Worm (Caenorhabditis elegans) whole organism, L3 larva: ENCODE measurements around the gene ostf-4.
A peak's percentile ranks its signal among the peaks of the same experiment; 100 is the strongest.

Experiments
- R02D3.7 ChIP-seq: fragments of 150-350 bp; optimal IDR thresholded peaks from 2 replicates; lab custom pipeline; 2014; ENCODE audit warnings: missing biosample characterization, missing genetic modification characterization
- ZK546.5 ChIP-seq: sonication (generic microtip); optimal IDR thresholded peaks from 2 replicates; lab custom pipeline; 2017; ENCODE audit warnings: missing biosample characterization, missing genetic modification characterization
- aly-2 ChIP-seq: fragments of 150-350 bp; optimal IDR thresholded peaks from 2 replicates; lab custom pipeline; 2014; ENCODE audit warnings: missing biosample characterization, missing genetic modification characterization
- ceh-28 ChIP-seq: fragments of 150-350 bp; optimal IDR thresholded peaks from 2 replicates; lab custom pipeline; 2014; ENCODE audit warnings: missing biosample characterization, missing genetic modification reagents, missing genetic modification characterization
- daf-12 ChIP-seq: fragments of 150-350 bp; optimal IDR thresholded peaks from 2 replicates; lab custom pipeline; 2014; ENCODE audit warnings: missing biosample characterization, missing genetic modification reagents, missing genetic modification characterization
- egl-27 ChIP-seq: sonication (generic microtip); optimal IDR thresholded peaks from 4 replicates; lab custom pipeline; 2017; ENCODE audit warnings: missing biosample characterization, missing genetic modification reagents, missing genetic modification characterization
- egl-5 ChIP-seq: fragments of 150-350 bp; optimal IDR thresholded peaks from 2 replicates; lab custom pipeline; 2017; ENCODE audit warnings: missing biosample characterization, missing genetic modification reagents, missing genetic modification characterization, inconsistent platforms
- elt-1 ChIP-seq: fragments of 150-350 bp; optimal IDR thresholded peaks from 2 replicates; lab custom pipeline; 2014; ENCODE audit warnings: missing biosample characterization, missing genetic modification characterization
- elt-2 ChIP-seq: sonication (generic microtip); optimal IDR thresholded peaks from 2 replicates; lab custom pipeline; 2016; ENCODE audit warnings: missing genetic modification reagents, mild to moderate bottlenecking, missing genetic modification characterization, missing compliant biosample characterization
- elt-3 ChIP-seq, 3 experiments: fragments of 150-350 bp in 1 of 3; sonication (generic microtip) in 2 of 3; optimal IDR thresholded peaks; 2 replicates in 2 of 3; 4 replicates in 1 of 3; lab custom pipeline; 2014 to 2017; ENCODE audit warnings: missing biosample characterization in 3 of 3, missing genetic modification characterization in 3 of 3
- eor-1 ChIP-seq, 2 experiments: fragments of 150-350 bp; optimal IDR thresholded peaks; 2 replicates each; lab custom pipeline; 2014 to 2018; ENCODE audit warnings: missing biosample characterization in 2 of 2, missing genetic modification characterization in 2 of 2
- fos-1 ChIP-seq: fragments of 150-350 bp; optimal IDR thresholded peaks from 2 replicates; lab custom pipeline; 2014; ENCODE audit warnings: missing biosample characterization, missing genetic modification characterization
- hmg-11 ChIP-seq: sonication (generic microtip); optimal IDR thresholded peaks from 2 replicates; lab custom pipeline; 2016; ENCODE audit warnings: missing genetic modification characterization, missing compliant biosample characterization
- jun-1 ChIP-seq: fragments of 150-350 bp; optimal IDR thresholded peaks from 2 replicates; lab custom pipeline; 2014; ENCODE audit warnings: missing biosample characterization, missing genetic modification reagents, missing genetic modification characterization
- lin-15B ChIP-seq: fragments of 150-350 bp; optimal IDR thresholded peaks from 2 replicates; lab custom pipeline; 2014; ENCODE audit warnings: missing biosample characterization, missing genetic modification characterization
- lsy-12 ChIP-seq: sonication (generic microtip); optimal IDR thresholded peaks from 2 replicates; lab custom pipeline; 2016; ENCODE audit warnings: mild to moderate bottlenecking, missing genetic modification characterization, missing compliant biosample characterization
- nfya-1 ChIP-seq: sonication (generic microtip); optimal IDR thresholded peaks from 2 replicates; lab custom pipeline; 2017; ENCODE audit warnings: missing genetic modification characterization, mild to moderate bottlenecking, missing compliant biosample characterization, antibody characterized with exemption, moderate library complexity; ENCODE audit not compliant: insufficient read depth
- nhr-12 ChIP-seq: fragments of 150-350 bp; optimal IDR thresholded peaks from 2 replicates; lab custom pipeline; 2014; ENCODE audit warnings: missing biosample characterization, missing genetic modification characterization
- nhr-23 ChIP-seq: fragments of 150-350 bp; optimal IDR thresholded peaks from 2 replicates; lab custom pipeline; 2014; ENCODE audit warnings: missing biosample characterization, missing genetic modification reagents, missing genetic modification characterization
- nhr-25 ChIP-seq: sonication (generic microtip); optimal IDR thresholded peaks from 2 replicates; lab custom pipeline; 2017; ENCODE audit warnings: missing biosample characterization, missing genetic modification characterization
- nhr-28 ChIP-seq: fragments of 150-350 bp; optimal IDR thresholded peaks from 2 replicates; lab custom pipeline; 2014; ENCODE audit warnings: missing biosample characterization, missing genetic modification characterization
- nhr-67 ChIP-seq: fragments of 150-350 bp; optimal IDR thresholded peaks from 2 replicates; lab custom pipeline; 2014; ENCODE audit warnings: missing biosample characterization, missing genetic modification characterization
- nhr-76 ChIP-seq: fragments of 150-350 bp; sonication (generic microtip); optimal IDR thresholded peaks from 5 replicates; lab custom pipeline; 2014; ENCODE audit warnings: missing biosample characterization, missing genetic modification characterization
- nhr-77 ChIP-seq: fragments of 150-350 bp; optimal IDR thresholded peaks from 2 replicates; lab custom pipeline; 2014; ENCODE audit warnings: missing biosample characterization, missing genetic modification characterization
- pha-4 ChIP-seq: fragments of 150-350 bp; optimal IDR thresholded peaks from 2 replicates; lab custom pipeline; 2014; ENCODE audit warnings: missing biosample characterization, missing genetic modification reagents, missing genetic modification characterization
- pqm-1 ChIP-seq: fragments of 150-350 bp; optimal IDR thresholded peaks from 2 replicates; lab custom pipeline; 2017; ENCODE audit warnings: missing biosample characterization, missing genetic modification characterization, inconsistent platforms
- sea-2 ChIP-seq: fragments of 150-350 bp; sonication (generic microtip); optimal IDR thresholded peaks from 4 replicates; lab custom pipeline; 2014; ENCODE audit warnings: missing biosample characterization, missing genetic modification reagents, missing genetic modification characterization
- snpc-4 ChIP-seq: fragments of 150-350 bp; optimal IDR thresholded peaks from 2 replicates; lab custom pipeline; 2014; ENCODE audit warnings: missing biosample characterization, missing genetic modification characterization
- unc-39 ChIP-seq: sonication (generic microtip); optimal IDR thresholded peaks from 4 replicates; lab custom pipeline; 2017; ENCODE audit warnings: missing biosample characterization, missing genetic modification characterization
- unc-62 ChIP-seq: fragments of 150-350 bp; sonication (generic microtip); optimal IDR thresholded peaks from 4 replicates; lab custom pipeline; 2014; ENCODE audit warnings: missing biosample characterization, missing genetic modification reagents, missing genetic modification characterization
- zag-1 ChIP-seq: fragments of 150-350 bp; optimal IDR thresholded peaks from 2 replicates; lab custom pipeline; 2014; ENCODE audit warnings: missing biosample characterization, missing genetic modification characterization
- ztf-4 ChIP-seq: fragments of 150-350 bp; optimal IDR thresholded peaks from 2 replicates; lab custom pipeline; 2014; ENCODE audit warnings: missing biosample characterization, missing genetic modification characterization

The ostf-4 gene

DNA sequence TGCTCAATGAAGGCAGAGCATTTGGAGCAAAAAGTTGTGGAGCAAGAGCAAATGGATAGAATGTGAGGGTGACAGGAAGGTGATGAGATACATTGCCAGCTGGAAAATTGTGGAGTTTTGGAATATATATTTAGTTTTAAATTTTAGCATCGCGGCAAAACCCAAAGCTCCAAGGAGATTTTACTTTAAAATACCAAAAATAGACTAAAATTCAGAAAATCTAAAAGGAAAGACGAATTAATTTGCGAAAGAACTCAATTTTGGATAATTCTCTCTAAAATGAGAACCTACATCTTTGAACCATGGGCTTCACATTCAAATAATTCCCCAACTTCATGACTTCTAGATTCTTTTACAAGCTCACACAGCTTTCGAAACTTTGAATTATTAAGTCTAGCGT is 14.2 kb upstream of the ostf-4 start, which contains the start of gene T07C4.12:
Gene T07C4.12, minus strand, starts transcription at position 101 of the 400 bp plus-strand sequence.
- TF ChIP-seq sea-2 (GFP tag; lab: Kevin White, UChicago) = no peak
- TF ChIP-seq lsy-12 (tag; lab: Kevin White, UChicago) = no peak
- no peak for TF ChIP-seq elt-3 (tag; optimal IDR thresholded peaks at IDR 0.05; lab: Kevin White, UChicago)
- no peak for TF ChIP-seq daf-12 (tag; lab: Kevin White, UChicago)
- no peak for TF ChIP-seq aly-2 (tag; lab: Kevin White, UChicago)
- no peak for TF ChIP-seq nfya-1 (tag; lab: Kevin White, UChicago)
- TF ChIP-seq egl-27 = no peak
- no peak for TF ChIP-seq egl-5 (tag; lab: Kevin White, UChicago)
- TF ChIP-seq snpc-4 (tag; lab: Kevin White, UChicago) = no peak
- no peak for TF ChIP-seq ZK546.5
- TF ChIP-seq nhr-25 (tag; lab: Kevin White, UChicago) = no peak
- no peak for TF ChIP-seq nhr-76
- TF ChIP-seq elt-1 = no peak
- no peak for TF ChIP-seq zag-1 (tag; lab: Kevin White, UChicago)
- TF ChIP-seq unc-62 (GFP tag; lab: Kevin White, UChicago) = no peak
- TF ChIP-seq lin-15B (tag; lab: Kevin White, UChicago) = no peak
- no peak for TF ChIP-seq pqm-1 (tag; lab: Kevin White, UChicago)
- no peak for TF ChIP-seq nhr-28
- no peak for TF ChIP-seq ztf-4 (tag; lab: Kevin White, UChicago)

DNA sequence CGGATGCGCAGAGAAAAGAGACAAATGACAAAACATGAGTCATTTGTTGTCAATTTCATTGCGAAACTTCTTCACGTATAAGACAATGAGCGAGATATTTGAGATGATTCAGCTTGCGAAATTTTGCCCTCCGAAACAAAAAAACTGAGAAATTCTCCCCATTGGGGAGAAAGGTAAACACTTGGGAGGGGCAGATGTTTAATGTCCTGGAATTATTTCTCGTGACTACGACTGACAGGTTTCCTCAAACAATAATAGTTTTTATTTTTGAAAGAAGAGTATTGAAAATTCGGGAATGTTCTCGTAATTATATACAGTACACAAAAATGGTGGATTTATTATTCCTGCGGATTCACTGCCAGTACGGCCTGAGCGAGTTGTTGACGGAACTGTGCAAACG is 12.9 kb upstream of the ostf-4 start:
- TF ChIP-seq nhr-67 (tag; lab: Kevin White, UChicago) (no peak), hmg-11 (tag; lab: Kevin White, UChicago) (no peak), unc-39 (tag; lab: Kevin White, UChicago) (no peak), nhr-12 (tag; lab: Kevin White, UChicago) (no peak), nhr-23 (tag; lab: Kevin White, UChicago) (no peak), nhr-76 (no peak), nhr-77 (tag; lab: Kevin White, UChicago) (no peak), ceh-28 (tag; lab: Kevin White, UChicago) (no peak), nfya-1 (tag; lab: Kevin White, UChicago) (peak; percentile 34), nhr-25 (tag; lab: Kevin White, UChicago) (no peak), fos-1 (tag; lab: Kevin White, UChicago) (no peak), eor-1 (tag; optimal IDR thresholded peaks at IDR 0.05; lab: Kevin White, UChicago) (no peak), pqm-1 (tag; lab: Kevin White, UChicago) (no peak), elt-1 (no peak), lin-15B (tag; lab: Kevin White, UChicago) (no peak), zag-1 (tag; lab: Kevin White, UChicago) (no peak), pha-4 (tag; lab: Kevin White, UChicago) (peak; percentile 92), sea-2 (GFP tag; lab: Kevin White, UChicago) (no peak), elt-2 (tag; lab: Kevin White, UChicago) (no peak), egl-27 (no peak), jun-1 (peak; percentile 9)

DNA sequence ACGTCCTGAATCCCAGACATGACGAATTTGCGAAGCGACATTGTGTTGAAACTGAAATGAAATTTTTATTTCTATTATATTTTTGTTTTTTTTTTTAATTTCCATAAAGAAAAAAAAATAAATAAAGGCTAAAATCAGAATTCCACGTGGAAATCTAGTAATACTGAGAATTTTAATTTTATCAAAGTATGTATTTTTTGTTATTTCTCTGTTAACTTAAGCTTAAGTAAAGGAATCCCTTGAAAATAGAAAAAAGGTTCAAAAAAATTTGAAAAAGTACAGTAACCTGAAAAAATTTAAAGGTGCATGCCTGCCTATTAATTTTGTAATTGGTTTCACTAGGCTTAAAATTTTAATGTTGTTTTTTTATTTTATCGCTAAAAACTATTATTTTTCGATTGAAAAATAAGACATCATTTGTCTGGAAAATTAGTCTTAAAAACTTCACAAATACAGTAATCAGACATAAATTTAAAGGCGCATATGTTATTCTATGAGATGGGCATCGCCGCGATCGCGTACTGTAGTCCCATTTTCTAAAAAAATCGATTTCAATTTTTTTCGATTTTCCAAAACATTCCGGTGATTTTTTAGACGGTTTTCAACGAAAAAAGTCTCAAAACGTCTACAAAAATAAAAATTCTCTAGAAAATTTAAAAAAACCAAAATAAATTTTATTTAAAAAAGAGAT is 12.2 kb upstream of the ostf-4 start, which contains the start of gene nex-2:
Gene nex-2, minus strand, starts transcription at position 51 of the 691 bp plus-strand sequence.
- TF ChIP-seq snpc-4 (tag; lab: Kevin White, UChicago) = no peak

DNA sequence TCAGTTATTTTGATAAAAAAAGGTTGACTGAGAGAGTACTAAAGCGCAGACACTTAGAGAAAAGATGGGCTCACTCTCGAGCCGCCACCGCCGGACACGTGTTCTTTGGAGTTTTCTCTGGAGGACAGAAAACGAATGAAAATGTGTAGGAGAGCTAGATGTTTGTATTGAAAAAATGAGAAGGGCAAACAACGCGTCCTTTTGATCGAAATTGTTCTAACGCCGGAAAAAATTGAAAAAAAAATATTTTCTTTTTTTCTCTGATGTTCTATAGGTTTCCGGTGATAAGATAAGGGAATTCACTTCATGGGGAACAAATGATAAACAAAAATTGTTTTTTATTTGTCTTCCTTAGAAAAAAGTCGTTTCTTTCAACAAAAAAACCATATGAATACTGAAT is 11.5 kb upstream of the ostf-4 start:
- TF ChIP-seq elt-2 (tag; lab: Kevin White, UChicago) (peak; percentile 81), R02D3.7 (tag; lab: Kevin White, UChicago) (no peak), ztf-4 (tag; lab: Kevin White, UChicago) (no peak), pqm-1 (tag; lab: Kevin White, UChicago) (peak; percentile 65), eor-1 (tag; optimal IDR thresholded peaks at IDR 0.05; lab: Kevin White, UChicago) (no peak), aly-2 (tag; lab: Kevin White, UChicago) (no peak), pha-4 (tag; lab: Kevin White, UChicago) (peak; percentile 78), daf-12 (tag; lab: Kevin White, UChicago) (no peak), jun-1 (peak; percentile 6), nhr-76 (no peak), elt-3 (tag; optimal IDR thresholded peaks at IDR 0.05; lab: Kevin White, UChicago) (no peak)
